Fruit fly (Drosophila melanogaster) whole organism, embryonic: ENCODE results near the gene CG31870.

Experiments used
- CG10267 ChIP-seq: fragments of 200-800 bp; sonication (Bioruptor generic); optimal IDR thresholded peaks from 2 replicates; lab custom pipeline; 2018; ENCODE audit warnings: missing biosample characterization, mild to moderate bottlenecking, missing genetic modification characterization, moderate library complexity
- CG11504 ChIP-seq: fragments of 200-800 bp; sonication (Bioruptor generic); optimal IDR thresholded peaks from 3 replicates; lab custom pipeline; 2019; ENCODE audit warnings: missing biosample characterization, mild to moderate bottlenecking, missing genetic modification characterization, moderate library complexity
- CG12155 ChIP-seq: fragments of 200-800 bp; sonication (Bioruptor generic); optimal IDR thresholded peaks from 3 replicates; lab custom pipeline; 2016; ENCODE audit warnings: missing biosample characterization, missing genetic modification characterization
- CG12659 ChIP-seq: fragments of 200-800 bp; sonication (Bioruptor generic); optimal IDR thresholded peaks from 3 replicates; lab custom pipeline; 2017; ENCODE audit warnings: mild to moderate bottlenecking, missing biosample characterization, missing genetic modification reagents, missing genetic modification characterization
- CG15696 ChIP-seq: fragments of 200-800 bp; sonication (Bioruptor generic); optimal IDR thresholded peaks from 2 replicates; lab custom pipeline; 2019; ENCODE audit warnings: missing biosample characterization, mild to moderate bottlenecking, missing genetic modification characterization, moderate library complexity
- CG1647 ChIP-seq: fragments of 200-800 bp; sonication (Bioruptor generic); optimal IDR thresholded peaks from 3 replicates; lab custom pipeline; 2016; ENCODE audit warnings: missing biosample characterization, missing genetic modification characterization
- CG17802 ChIP-seq: fragments of 200-800 bp; sonication (Bioruptor generic); optimal IDR thresholded peaks from 2 replicates; lab custom pipeline; 2018; ENCODE audit warnings: missing biosample characterization, mild to moderate bottlenecking, missing genetic modification characterization, moderate library complexity
- CG2889 ChIP-seq: fragments of 200-800 bp; sonication (Bioruptor generic); IDR thresholded peaks from 3 replicates; pipeline ENCODE4 v1.3.6; 2022; ENCODE audit warnings: missing biosample characterization, missing genetic modification characterization
- CG30403 ChIP-seq: fragments of 200-800 bp; sonication (Bioruptor generic); optimal IDR thresholded peaks from 3 replicates; lab custom pipeline; 2016; ENCODE audit warnings: missing biosample characterization, missing genetic modification characterization
- CG34376 ChIP-seq: fragments of 200-800 bp; sonication (Bioruptor generic); optimal IDR thresholded peaks from 2 replicates; lab custom pipeline; 2018; ENCODE audit warnings: missing biosample characterization, mild to moderate bottlenecking, missing genetic modification characterization
- CG6791 ChIP-seq: fragments of 200-800 bp; sonication (Bioruptor generic); IDR thresholded peaks from 3 replicates; pipeline ENCODE4 v1.3.6; 2022; ENCODE audit warnings: missing biosample characterization, missing genetic modification characterization; ENCODE audit not compliant: partially characterized antibody
- CG7357 ChIP-seq: fragments of 200-800 bp; sonication (Bioruptor generic); IDR thresholded peaks from 3 replicates; pipeline ENCODE4 v1.3.6; 2022; ENCODE audit warnings: missing biosample characterization, missing genetic modification characterization
- CG7745 ChIP-seq: fragments of 200-800 bp; sonication (Bioruptor generic); optimal IDR thresholded peaks from 2 replicates; lab custom pipeline; 2018; ENCODE audit warnings: missing biosample characterization, mild to moderate bottlenecking, missing genetic modification characterization, moderate library complexity
- CG7987 ChIP-seq: fragments of 200-800 bp; sonication (Bioruptor generic); optimal IDR thresholded peaks from 2 replicates; lab custom pipeline; 2018; ENCODE audit warnings: missing biosample characterization, mild to moderate bottlenecking, missing genetic modification characterization, moderate library complexity
- Deaf1 ChIP-seq: fragments of 200-800 bp; optimal IDR thresholded peaks from 3 replicates; lab custom pipeline; 2019; ENCODE audit warnings: missing biosample characterization, mild to moderate bottlenecking, missing genetic modification characterization, moderate library complexity
- Dek ChIP-seq: fragments of 200-800 bp; sonication (Bioruptor generic); optimal IDR thresholded peaks from 3 replicates; lab custom pipeline; 2019; ENCODE audit warnings: missing biosample characterization, mild to moderate bottlenecking, missing genetic modification characterization, moderate library complexity
- Dip3 ChIP-seq: fragments of 200-800 bp; sonication (Bioruptor generic); optimal IDR thresholded peaks from 3 replicates; lab custom pipeline; 2016; ENCODE audit warnings: missing biosample characterization, missing genetic modification characterization
- Drgx ChIP-seq: fragments of 200-800 bp; sonication (Bioruptor generic); IDR thresholded peaks from 2 replicates; pipeline ENCODE4 v1.3.6; 2022; ENCODE audit warnings: missing biosample characterization, missing genetic modification characterization
- H15 ChIP-seq: fragments of 200-800 bp; sonication (Bioruptor generic); IDR thresholded peaks from 3 replicates; pipeline ENCODE4 v1.3.6; 2022; ENCODE audit warnings: missing biosample characterization, missing genetic modification characterization
- Hand ChIP-seq: fragments of 200-800 bp; sonication (Bioruptor generic); optimal IDR thresholded peaks from 2 replicates; lab custom pipeline; 2017; ENCODE audit warnings: mild to moderate bottlenecking, missing biosample characterization, missing genetic modification reagents, missing genetic modification characterization
- Hmr ChIP-seq: fragments of 200-800 bp; sonication (Bioruptor generic); optimal IDR thresholded peaks from 3 replicates; lab custom pipeline; 2017; ENCODE audit warnings: mild to moderate bottlenecking, missing biosample characterization, missing genetic modification reagents, missing genetic modification characterization
- Med ChIP-seq: fragments of 200-800 bp; sonication (Bioruptor generic); peaks from one replicate; lab custom pipeline; 2016; ENCODE audit warnings: missing biosample characterization, missing genetic modification characterization, mild to moderate bottlenecking, inconsistent platforms, moderate library complexity
- Side ChIP-seq: fragments of 200-800 bp; sonication (Bioruptor generic); optimal IDR thresholded peaks from 2 replicates; lab custom pipeline; 2016; ENCODE audit warnings: missing biosample characterization, missing genetic modification characterization
- Sox102F ChIP-seq: fragments of 200-800 bp; sonication (Bioruptor generic); optimal IDR thresholded peaks from 2 replicates; lab custom pipeline; 2018; ENCODE audit warnings: missing biosample characterization, mild to moderate bottlenecking, missing genetic modification characterization, moderate library complexity
- Trl ChIP-seq, 3 experiments: fragments of >200 bp in 2 of 3; fragments of 200-800 bp in 1 of 3; sonication (Bioruptor generic) in 1 of 3; optimal IDR thresholded peaks; 2 replicates in 1 of 3; 3 replicates in 2 of 3; lab custom pipeline; 2016 to 2017; ENCODE audit warnings: missing biosample characterization in 1 of 3, missing genetic modification characterization in 1 of 3
- abd-A ChIP-seq: fragments of 200-800 bp; sonication (Bioruptor generic); optimal IDR thresholded peaks from 3 replicates; lab custom pipeline; 2019; ENCODE audit warnings: missing biosample characterization, mild to moderate bottlenecking, missing genetic modification characterization, moderate library complexity
- aop ChIP-seq: fragments of 200-800 bp; sonication (Bioruptor generic); IDR thresholded peaks from 2 replicates; pipeline ENCODE4 v1.3.6; 2022; ENCODE audit warnings: missing biosample characterization, missing genetic modification characterization
- cas ChIP-seq: fragments of 200-800 bp; sonication (Bioruptor generic); IDR thresholded peaks from 2 replicates; pipeline ENCODE4 v1.3.6; 2022; ENCODE audit warnings: missing biosample characterization, missing genetic modification characterization
- chif ChIP-seq, 2 experiments: fragments of 200-800 bp; sonication (Bioruptor generic); optimal IDR thresholded peaks; 3 replicates each; lab custom pipeline; 2016; ENCODE audit warnings: missing biosample characterization in 2 of 2, missing genetic modification characterization in 2 of 2
- chinmo ChIP-seq: fragments of 200-800 bp; sonication (Bioruptor generic); IDR thresholded peaks from 4 replicates; pipeline ENCODE4 v1.3.6; 2022; ENCODE audit warnings: missing biosample characterization, missing genetic modification characterization; ENCODE audit not compliant: partially characterized antibody
- dmrt11E ChIP-seq: fragments of 200-800 bp; sonication (Bioruptor generic); optimal IDR thresholded peaks from 3 replicates; lab custom pipeline; 2018; ENCODE audit warnings: missing biosample characterization, mild to moderate bottlenecking, missing genetic modification characterization, moderate library complexity
- gce ChIP-seq: fragments of 200-800 bp; sonication (Bioruptor generic); IDR thresholded peaks from 3 replicates; pipeline ENCODE4 v1.3.6; 2022; ENCODE audit warnings: missing biosample characterization, missing genetic modification characterization
- gcm2 ChIP-seq: fragments of 200-800 bp; sonication (Bioruptor generic); optimal IDR thresholded peaks from 2 replicates; lab custom pipeline; 2016; ENCODE audit warnings: missing biosample characterization, missing genetic modification characterization
- gsb-n ChIP-seq: fragments of 200-800 bp; sonication (Bioruptor generic); optimal IDR thresholded peaks from 3 replicates; lab custom pipeline; 2018; ENCODE audit warnings: missing biosample characterization, mild to moderate bottlenecking, missing genetic modification characterization
- hkb ChIP-seq, 2 experiments: fragments of 200-800 bp in 1 of 2; fragments of >200 bp in 1 of 2; sonication (Bioruptor generic) in 1 of 2; IDR thresholded peaks in 1 of 2; optimal IDR thresholded peaks in 1 of 2; 2 replicates each; pipeline versions ENCODE4 v1.3.6 to Lab custom; 2017 to 2022; ENCODE audit warnings: missing biosample characterization in 1 of 2, missing genetic modification characterization in 1 of 2
- kah ChIP-seq: fragments of 200-800 bp; sonication (Bioruptor generic); optimal IDR thresholded peaks from 2 replicates; lab custom pipeline; 2018; ENCODE audit warnings: missing biosample characterization, mild to moderate bottlenecking, missing genetic modification characterization
- nom ChIP-seq: fragments of 200-800 bp; sonication (Bioruptor generic); optimal IDR thresholded peaks from 2 replicates; lab custom pipeline; 2017; ENCODE audit warnings: missing biosample characterization, missing genetic modification characterization, mild to moderate bottlenecking, moderate library complexity, missing genetic modification reagents
- onecut ChIP-seq: fragments of 200-800 bp; sonication (Bioruptor generic); IDR thresholded peaks from 2 replicates; pipeline ENCODE4 v1.3.6; 2022; ENCODE audit warnings: missing biosample characterization, missing genetic modification characterization
- otp ChIP-seq: fragments of 200-800 bp; sonication (Bioruptor generic); IDR thresholded peaks from 3 replicates; pipeline ENCODE4, ENCODE4 v1.3.6; 2022; ENCODE audit warnings: missing biosample characterization, missing genetic modification characterization
- phol ChIP-seq: fragments of 200-800 bp; sonication (Bioruptor generic); optimal IDR thresholded peaks from 3 replicates; lab custom pipeline; 2018; ENCODE audit warnings: missing biosample characterization, mild to moderate bottlenecking, missing genetic modification characterization, moderate library complexity
- ranshi ChIP-seq: fragments of 200-800 bp; sonication (Bioruptor generic); IDR thresholded peaks from 2 replicates; pipeline ENCODE4 v1.3.6; 2022; ENCODE audit warnings: missing biosample characterization, missing genetic modification characterization
- sima ChIP-seq: fragments of 200-800 bp; sonication (Bioruptor generic); optimal IDR thresholded peaks from 2 replicates; lab custom pipeline; 2016; ENCODE audit warnings: missing biosample characterization, missing genetic modification characterization
- stwl ChIP-seq: fragments of 200-800 bp; sonication (Bioruptor generic); optimal IDR thresholded peaks from 3 replicates; lab custom pipeline; 2018; ENCODE audit warnings: missing biosample characterization, mild to moderate bottlenecking, missing genetic modification characterization, moderate library complexity

CG31870 gene

dm6 chr2L:10756049-10756448 is 34.0 kb upstream of the CG31870 start, which contains the start of gene CG17124 (continued):
- no peak for TF ChIP-seq chif (GFP tag; optimal IDR thresholded peaks at IDR 0.05; lab: Kevin White, UChicago)
- TF ChIP-seq abd-A = peak; percentile 87
- no peak for TF ChIP-seq CG10267
- peak; percentile 73 for TF ChIP-seq nom
- TF ChIP-seq CG7357 (GFP tag; lab: Robert Waterston, UW) = no peak
- TF ChIP-seq CG12659 (GFP tag; lab: Kevin White, UChicago) = peak; percentile 15
- peak; percentile 39; the same call in 1 of the 2 replicates for TF ChIP-seq ranshi (GFP tag; lab: Robert Waterston, UW)
- no peak for TF ChIP-seq CG17802
- no peak for TF ChIP-seq Dip3 (GFP tag; lab: Kevin White, UChicago)
- no peak for TF ChIP-seq phol
- TF ChIP-seq cas (GFP tag; lab: Robert Waterston, UW) = 0 out of 2 replicates have a peak, but pooled peaks have one; percentile 6
- TF ChIP-seq CG7987 = peak; percentile 67
- peak; percentile 75 for TF ChIP-seq Deaf1
- TF ChIP-seq CG15696 (tag; lab: Kevin White, UChicago) = no peak
- no peak for TF ChIP-seq hkb (optimal IDR thresholded peaks at IDR 0.05; lab: Kevin White, UChicago)
- TF ChIP-seq hkb (GFP tag; IDR thresholded peaks at IDR 0.05; lab: Robert Waterston, UW) = peak; percentile 62
- TF ChIP-seq CG34376 = peak; percentile 57
- TF ChIP-seq Side (GFP tag; lab: Kevin White, UChicago) = peak; percentile 36
- TF ChIP-seq otp (GFP tag; lab: Robert Waterston, UW) = 0 out of 3 replicates have a peak, but pooled peaks have one; percentile 46
- peak; percentile 19 for TF ChIP-seq Hand (GFP tag; lab: Kevin White, UChicago)

- TF ChIP-seq chinmo (GFP tag; lab: Robert Waterston, UW) (peak; percentile 24; the same call in 1 of the 4 replicates), kah (GFP tag; lab: Kevin White, UChicago) (no peak), Trl (optimal IDR thresholded peaks at IDR 0.05; lab: Kevin White, UChicago) (peak; percentile 69 to 88), Trl (GFP tag; optimal IDR thresholded peaks at IDR 0.05; lab: Kevin White, UChicago) (no peak), onecut (GFP tag; lab: Robert Waterston, UW) (peak; percentile 71; the same call in 1 of the 2 replicates), Med (GFP tag; lab: Kevin White, UChicago) (no peak), Deaf1 (peak; percentile 52)
Observed at dm6 chr2L:10757038-10757685, 32.9 kb upstream of the CG31870 start.

dm6 chr2L:10759624-10760023 is 30.4 kb upstream of the CG31870 start:
- TF ChIP-seq CG2889 = no peak
- TF ChIP-seq Drgx (GFP tag; lab: Robert Waterston, UW) = 0 out of 2 replicates have a peak, but pooled peaks have one; percentile 31
- no peak for TF ChIP-seq CG1647 (GFP tag; lab: Kevin White, UChicago)
- no peak for TF ChIP-seq gsb-n
- TF ChIP-seq stwl (tag; lab: Kevin White, UChicago) = peak; percentile 33
- TF ChIP-seq, all 482 proteins: peak for 2

- TF ChIP-seq H15 (GFP tag; lab: Robert Waterston, UW) (no peak), aop (no peak), CG12155 (peak; percentile 26), CG11504 (peak; percentile 78), dmrt11E (tag; lab: Kevin White, UChicago) (no peak), Hmr (GFP tag; lab: Kevin White, UChicago) (peak; percentile 67), gce (GFP tag; lab: Robert Waterston, UW) (no peak), CG12659 (GFP tag; lab: Kevin White, UChicago) (peak; percentile 65), gcm2 (GFP tag; lab: Kevin White, UChicago) (no peak), CG30403 (GFP tag; lab: Kevin White, UChicago) (peak; percentile 61), Dek (tag; lab: Kevin White, UChicago) (peak; percentile 50), CG6791 (GFP tag; lab: Robert Waterston, UW) (no peak), CG7745 (tag; lab: Kevin White, UChicago) (no peak), sima (no peak), Sox102F (GFP tag; lab: Kevin White, UChicago) (peak; percentile 71)
Observed at dm6 chr2L:10760422-10761166, 29.4 kb upstream of the CG31870 start, which contains the start of gene CG6495. Gene CG6495 (plus strand): TSS chr2L:10761116.
